Fruit fly (Drosophila melanogaster) whole organism, embryonic: ENCODE measurements around the gene Prp39.

Experiments
- Abd-B ChIP-seq: fragments of 200-800 bp; sonication (Bioruptor generic); optimal IDR thresholded peaks from 2 replicates; lab custom pipeline; 2018; ENCODE audit warnings: missing biosample characterization, mild to moderate bottlenecking, missing genetic modification characterization, moderate library complexity
- Atf6 ChIP-seq: fragments of 200-800 bp; sonication (Bioruptor generic); IDR thresholded peaks from 2 replicates; pipeline ENCODE4 v1.3.6; 2022; ENCODE audit warnings: missing biosample characterization, missing genetic modification characterization
- Bdp1 ChIP-seq: fragments of 200-800 bp; sonication (Bioruptor generic); optimal IDR thresholded peaks from 3 replicates; lab custom pipeline; 2016; ENCODE audit warnings: missing biosample characterization, missing genetic modification characterization
- CG11398 ChIP-seq: fragments of 200-800 bp; sonication (Bioruptor generic); optimal IDR thresholded peaks from 2 replicates; lab custom pipeline; 2016; ENCODE audit warnings: missing biosample characterization, missing genetic modification characterization
- CG14014 ChIP-seq: fragments of 200-800 bp; sonication (Bioruptor generic); IDR thresholded peaks from 2 replicates; pipeline ENCODE4 v1.3.6; 2022; ENCODE audit warnings: missing biosample characterization, missing genetic modification characterization
- CG18599 ChIP-seq: fragments of 200-800 bp; sonication (Bioruptor generic); optimal IDR thresholded peaks from 3 replicates; lab custom pipeline; 2017; ENCODE audit warnings: missing biosample characterization, missing genetic modification characterization, mild to moderate bottlenecking, moderate library complexity, missing genetic modification reagents
- CG2116 ChIP-seq: fragments of 200-800 bp; sonication (Bioruptor generic); optimal IDR thresholded peaks from 3 replicates; lab custom pipeline; 2018; ENCODE audit warnings: missing biosample characterization, mild to moderate bottlenecking, missing genetic modification characterization
- CG2712 ChIP-seq: fragments of 200-800 bp; optimal IDR thresholded peaks from 3 replicates; lab custom pipeline; 2019; ENCODE audit warnings: missing biosample characterization, mild to moderate bottlenecking, missing genetic modification characterization, moderate library complexity
- CG3847 ChIP-seq: fragments of 200-800 bp; sonication (Bioruptor generic); IDR thresholded peaks from 2 replicates; pipeline ENCODE4 v1.3.6; 2022; ENCODE audit warnings: missing biosample characterization, missing genetic modification characterization
- CG4328 ChIP-seq: fragments of 200-800 bp; sonication (Bioruptor generic); optimal IDR thresholded peaks from 3 replicates; lab custom pipeline; 2017; ENCODE audit warnings: missing biosample characterization, missing genetic modification reagents, missing genetic modification characterization
- CG4854 ChIP-seq: fragments of 200-800 bp; sonication (Bioruptor generic); optimal IDR thresholded peaks from 2 replicates; lab custom pipeline; 2016; ENCODE audit warnings: missing biosample characterization, missing genetic modification characterization, inconsistent platforms
- CG5953 ChIP-seq: fragments of 200-800 bp; sonication (Bioruptor generic); IDR thresholded peaks from 2 replicates; pipeline ENCODE4 v1.3.6; 2022; ENCODE audit warnings: missing biosample characterization, missing genetic modification characterization
- CG6175 ChIP-seq: fragments of 200-800 bp; sonication (Bioruptor generic); IDR thresholded peaks from 3 replicates; pipeline ENCODE4 v1.3.6; 2022; ENCODE audit warnings: missing biosample characterization, missing genetic modification characterization
- CG6272 ChIP-seq: fragments of 200-800 bp; sonication (Bioruptor generic); IDR thresholded peaks from 2 replicates; pipeline ENCODE4 v1.3.6; 2022; ENCODE audit warnings: missing biosample characterization, missing genetic modification characterization
- CG6765 ChIP-seq: fragments of 200-800 bp; sonication (Bioruptor generic); optimal IDR thresholded peaks from 3 replicates; lab custom pipeline; 2017; ENCODE audit warnings: missing biosample characterization, mild to moderate bottlenecking, missing genetic modification characterization
- CG7839 ChIP-seq: fragments of 200-800 bp; sonication (Bioruptor generic); optimal IDR thresholded peaks from 3 replicates; lab custom pipeline; 2018; ENCODE audit warnings: missing biosample characterization, mild to moderate bottlenecking, missing genetic modification characterization, moderate library complexity
- CG9727 ChIP-seq: fragments of 200-800 bp; sonication (Bioruptor generic); optimal IDR thresholded peaks from 3 replicates; lab custom pipeline; 2017; ENCODE audit warnings: missing biosample characterization, mild to moderate bottlenecking, missing genetic modification characterization
- D19A ChIP-seq: fragments of 200-800 bp; optimal IDR thresholded peaks from 3 replicates; lab custom pipeline; 2019; ENCODE audit warnings: missing biosample characterization, mild to moderate bottlenecking, missing genetic modification characterization, moderate library complexity
- Doc3 ChIP-seq: fragments of 200-800 bp; sonication (Bioruptor generic); IDR thresholded peaks from 3 replicates; pipeline ENCODE4 v1.3.6; 2022; ENCODE audit warnings: missing biosample characterization, missing genetic modification characterization; ENCODE audit not compliant: partially characterized antibody
- Dp ChIP-seq: fragments of 200-800 bp; sonication (Bioruptor generic); optimal IDR thresholded peaks from 2 replicates; lab custom pipeline; 2018; ENCODE audit warnings: missing biosample characterization, mild to moderate bottlenecking, missing genetic modification characterization, moderate library complexity
- Fer2 ChIP-seq: fragments of 200-800 bp; sonication (Bioruptor generic); optimal IDR thresholded peaks from 2 replicates; lab custom pipeline; 2018; ENCODE audit warnings: missing biosample characterization, mild to moderate bottlenecking, missing genetic modification characterization, moderate library complexity
- Fer3 ChIP-seq: fragments of 200-800 bp; sonication (Bioruptor generic); optimal IDR thresholded peaks from 2 replicates; lab custom pipeline; 2018; ENCODE audit warnings: missing biosample characterization, mild to moderate bottlenecking, missing genetic modification characterization, moderate library complexity
- Hr51 ChIP-seq, 2 experiments: fragments of 200-800 bp; sonication (Bioruptor generic); optimal IDR thresholded peaks; 2 replicates in 1 of 2; 3 replicates in 1 of 2; lab custom pipeline; 2016 to 2018; ENCODE audit warnings: missing biosample characterization in 2 of 2, missing genetic modification characterization in 2 of 2, mild to moderate bottlenecking in 1 of 2, moderate library complexity in 1 of 2
- Hr78 ChIP-seq, 2 experiments: fragments of 200-800 bp in 1 of 2; fragments of >200 bp in 1 of 2; sonication (Bioruptor generic) in 1 of 2; optimal IDR thresholded peaks; 2 replicates each; lab custom pipeline; 2017 to 2019; ENCODE audit warnings: missing biosample characterization in 2 of 2, missing genetic modification characterization in 2 of 2, mild to moderate bottlenecking in 1 of 2, moderate library complexity in 1 of 2
- Jarid2 ChIP-seq: fragments of 200-800 bp; sonication (Bioruptor generic); optimal IDR thresholded peaks from 3 replicates; lab custom pipeline; 2017; ENCODE audit warnings: mild to moderate bottlenecking, missing biosample characterization, missing genetic modification reagents, missing genetic modification characterization
- NK7.1 ChIP-seq: fragments of 200-800 bp; sonication (Bioruptor generic); optimal IDR thresholded peaks from 3 replicates; lab custom pipeline; 2016; ENCODE audit warnings: missing biosample characterization, missing genetic modification characterization
- Nf-YC ChIP-seq: fragments of 200-800 bp; optimal IDR thresholded peaks from 3 replicates; lab custom pipeline; 2019; ENCODE audit warnings: missing biosample characterization, mild to moderate bottlenecking, missing genetic modification characterization, moderate library complexity
- NfI ChIP-seq: fragments of 200-800 bp; sonication (Bioruptor generic); optimal IDR thresholded peaks from 3 replicates; lab custom pipeline; 2018; ENCODE audit warnings: missing biosample characterization, mild to moderate bottlenecking, missing genetic modification characterization, moderate library complexity
- ab ChIP-seq: fragments of 200-800 bp; sonication (Bioruptor generic); optimal IDR thresholded peaks from 2 replicates; lab custom pipeline; 2016; ENCODE audit warnings: missing biosample characterization, missing genetic modification characterization
- cad ChIP-seq: fragments of >200 bp; optimal IDR thresholded peaks from 2 replicates; lab custom pipeline; 2017; ENCODE audit warnings: missing biosample characterization, missing genetic modification characterization
- cas ChIP-seq: fragments of 200-800 bp; sonication (Bioruptor generic); IDR thresholded peaks from 2 replicates; pipeline ENCODE4 v1.3.6; 2022; ENCODE audit warnings: missing biosample characterization, missing genetic modification characterization
- cwo ChIP-seq: fragments of 200-800 bp; sonication (Bioruptor generic); optimal IDR thresholded peaks from 3 replicates; lab custom pipeline; 2017; ENCODE audit warnings: missing biosample characterization, missing genetic modification characterization, mild to moderate bottlenecking, moderate library complexity, missing genetic modification reagents
- gem ChIP-seq: fragments of 200-800 bp; sonication (Bioruptor generic); optimal IDR thresholded peaks from 2 replicates; lab custom pipeline; 2019; ENCODE audit warnings: missing biosample characterization, mild to moderate bottlenecking, missing genetic modification characterization, moderate library complexity
- gro ChIP-seq: fragments of 200-800 bp; sonication (Bioruptor generic); optimal IDR thresholded peaks from 2 replicates; lab custom pipeline; 2016; ENCODE audit warnings: missing biosample characterization, missing genetic modification characterization
- hb ChIP-seq: fragments of 200-800 bp; sonication (Bioruptor generic); IDR thresholded peaks from 3 replicates; pipeline ENCODE4 v1.3.6; 2022; ENCODE audit warnings: missing biosample characterization, missing genetic modification characterization; ENCODE audit not compliant: partially characterized antibody
- ind ChIP-seq: fragments of 200-800 bp; sonication (Bioruptor generic); optimal IDR thresholded peaks from 3 replicates; lab custom pipeline; 2016; ENCODE audit warnings: missing biosample characterization, missing genetic modification characterization
- jing ChIP-seq: fragments of 200-800 bp; sonication (Bioruptor generic); optimal IDR thresholded peaks from 2 replicates; lab custom pipeline; 2018; ENCODE audit warnings: missing biosample characterization, mild to moderate bottlenecking, missing genetic modification characterization
- klu ChIP-seq: fragments of 200-800 bp; sonication (Bioruptor generic); IDR thresholded peaks from 2 replicates; pipeline ENCODE4 v1.3.6; 2022; ENCODE audit warnings: missing biosample characterization, missing genetic modification characterization
- lmd ChIP-seq: fragments of 200-800 bp; sonication (Bioruptor generic); IDR thresholded peaks from 2 replicates; pipeline ENCODE4 v1.3.6; 2022; ENCODE audit warnings: missing biosample characterization, missing genetic modification characterization
- mld ChIP-seq: fragments of 200-800 bp; sonication (Bioruptor generic); IDR thresholded peaks from 3 replicates; pipeline ENCODE4 v1.3.6; 2022; ENCODE audit warnings: missing biosample characterization, missing genetic modification characterization; ENCODE audit not compliant: partially characterized antibody
- org-1 ChIP-seq: fragments of 200-800 bp; sonication (Bioruptor generic); optimal IDR thresholded peaks from 2 replicates; lab custom pipeline; 2017; ENCODE audit warnings: missing biosample characterization, missing genetic modification characterization
- otp ChIP-seq: fragments of 200-800 bp; sonication (Bioruptor generic); IDR thresholded peaks from 3 replicates; pipeline ENCODE4, ENCODE4 v1.3.6; 2022; ENCODE audit warnings: missing biosample characterization, missing genetic modification characterization
- ranshi ChIP-seq: fragments of 200-800 bp; sonication (Bioruptor generic); IDR thresholded peaks from 2 replicates; pipeline ENCODE4 v1.3.6; 2022; ENCODE audit warnings: missing biosample characterization, missing genetic modification characterization
- rib ChIP-seq: fragments of 200-800 bp; sonication (Bioruptor generic); IDR thresholded peaks from 2 replicates; pipeline ENCODE4 v1.3.6; 2022; ENCODE audit warnings: missing biosample characterization, missing genetic modification characterization
- sd ChIP-seq: fragments of 200-800 bp; sonication (Bioruptor generic); optimal IDR thresholded peaks from 3 replicates; lab custom pipeline; 2018; ENCODE audit warnings: missing biosample characterization, mild to moderate bottlenecking, missing genetic modification characterization, moderate library complexity
- sisA ChIP-seq: fragments of 200-800 bp; sonication (Bioruptor generic); IDR thresholded peaks from 2 replicates; pipeline ENCODE4 v1.3.6; 2022; ENCODE audit warnings: missing biosample characterization, missing genetic modification characterization
- sqz ChIP-seq: fragments of 200-800 bp; sonication (Bioruptor generic); optimal IDR thresholded peaks from 3 replicates; lab custom pipeline; 2018; ENCODE audit warnings: missing biosample characterization, mild to moderate bottlenecking, missing genetic modification characterization
- tll ChIP-seq, 2 experiments: fragments of 200-800 bp in 1 of 2; fragments of >200 bp in 1 of 2; sonication (Bioruptor generic) in 1 of 2; optimal IDR thresholded peaks; 2 replicates each; lab custom pipeline; 2017 to 2019; ENCODE audit warnings: missing biosample characterization in 2 of 2, missing genetic modification characterization in 2 of 2, mild to moderate bottlenecking in 1 of 2, moderate library complexity in 1 of 2

Prp39 gene

DNA sequence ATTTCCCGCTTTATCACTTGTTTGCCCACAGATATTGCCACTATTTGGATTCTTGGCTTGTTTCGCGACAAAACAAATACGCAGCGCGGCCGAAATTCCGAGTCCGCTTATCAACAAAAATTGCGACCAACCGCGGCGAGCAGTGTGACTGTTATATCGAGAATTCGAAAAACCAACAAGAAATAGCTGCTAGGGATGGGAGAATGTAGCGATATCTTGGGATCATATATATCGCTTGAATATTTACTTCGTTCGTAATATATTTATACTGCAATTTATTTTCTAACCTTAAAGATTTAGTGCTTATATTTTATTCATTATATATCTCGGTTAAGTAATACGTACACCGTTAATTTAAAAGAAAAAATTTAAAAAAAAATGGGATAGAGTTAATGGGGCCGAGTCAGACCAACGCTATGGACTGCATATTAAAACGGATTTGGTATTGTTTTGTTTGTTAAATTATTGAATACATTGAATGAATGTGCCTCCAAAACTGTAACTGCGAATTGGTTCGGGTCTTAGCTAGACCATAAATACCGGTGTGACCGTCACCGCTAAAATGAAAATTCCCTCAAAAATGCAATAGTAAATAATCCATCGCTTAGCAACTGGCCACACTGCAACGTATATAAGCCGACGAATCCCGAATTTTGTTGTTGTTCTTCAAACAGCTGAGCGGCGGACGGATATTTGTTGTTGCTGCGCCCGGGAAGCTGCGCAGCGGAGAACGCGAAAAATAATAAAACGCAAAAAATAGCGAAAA lies 32.9 kb downstream of the Prp39 start, which contains the start of the genes Apc and spg (continued):
- TF ChIP-seq NK7.1 (GFP tag; lab: Kevin White, UChicago): peak; percentile 27
- TF ChIP-seq CG6765 (GFP tag; lab: Kevin White, UChicago): peak; percentile 63
- no peak for TF ChIP-seq tll (GFP tag; optimal IDR thresholded peaks at IDR 0.05; lab: Kevin White, UChicago)
- TF ChIP-seq CG6272 (GFP tag; lab: Robert Waterston, UW): 0 out of 2 replicates have a peak, but pooled peaks have one; percentile 16
- peak; percentile 10 to 37 for TF ChIP-seq Hr51 (GFP tag; optimal IDR thresholded peaks at IDR 0.05; lab: Kevin White, UChicago)
- TF ChIP-seq sd (tag; lab: Kevin White, UChicago): peak; percentile 93
- TF ChIP-seq ab: no peak
- peak; percentile 39 for TF ChIP-seq sqz
- no peak for TF ChIP-seq cwo (GFP tag; lab: Kevin White, UChicago)
- TF ChIP-seq cad (GFP tag; lab: Kevin White, UChicago): peak; percentile 76
- TF ChIP-seq sisA: no peak
- peak; percentile 31 for TF ChIP-seq Bdp1 (GFP tag; lab: Kevin White, UChicago)
- peak; percentile 46 for TF ChIP-seq Nf-YC (tag; lab: Kevin White, UChicago)
- no peak for TF ChIP-seq lmd (GFP tag; lab: Robert Waterston, UW)
- TF ChIP-seq jing (GFP tag; lab: Kevin White, UChicago): no peak
- peak; percentile 29 for TF ChIP-seq Fer3
- peak; percentile 49; the same call in 1 of the 2 replicates for TF ChIP-seq CG14014 (GFP tag; lab: Robert Waterston, UW)
- TF ChIP-seq gem (tag; lab: Kevin White, UChicago): peak; percentile 50
- TF ChIP-seq Fer2 (tag; lab: Kevin White, UChicago): no peak
- peak; percentile 32 for TF ChIP-seq Dp (GFP tag; lab: Kevin White, UChicago)
- peak; percentile 68 for TF ChIP-seq Doc3
- peak; percentile 57 for TF ChIP-seq CG11398 (GFP tag; lab: Kevin White, UChicago)
- peak; percentile 50; the same call in 1 of the 2 replicates for TF ChIP-seq ranshi (GFP tag; lab: Robert Waterston, UW)
- TF ChIP-seq org-1: peak; percentile 59
- TF ChIP-seq hb (GFP tag; lab: Robert Waterston, UW): peak; percentile 53; the same call in 1 of the 3 replicates
- TF ChIP-seq Atf6 (GFP tag; lab: Robert Waterston, UW): peak; percentile 48; the same call in 1 of the 2 replicates
- TF ChIP-seq rib (GFP tag; lab: Robert Waterston, UW): peak; percentile 78
- TF ChIP-seq CG18599 (GFP tag; lab: Kevin White, UChicago): peak; percentile 44
- peak; percentile 26 for TF ChIP-seq ind (GFP tag; lab: Kevin White, UChicago)
- TF ChIP-seq CG9727 (GFP tag; lab: Kevin White, UChicago): peak; percentile 20
- TF ChIP-seq klu: no peak
- no peak for TF ChIP-seq NfI
- TF ChIP-seq Jarid2 (GFP tag; lab: Kevin White, UChicago): peak; percentile 86
- TF ChIP-seq CG4328: peak; percentile 6
- TF ChIP-seq mld (GFP tag; lab: Robert Waterston, UW): 0 out of 3 replicates have a peak, but pooled peaks have one; percentile 19
- TF ChIP-seq gro (GFP tag; lab: Kevin White, UChicago): peak; percentile 38
- no peak for TF ChIP-seq cas (GFP tag; lab: Robert Waterston, UW)
- peak; percentile 79 for TF ChIP-seq Abd-B (GFP tag; lab: Kevin White, UChicago)
- peak; percentile 8 for TF ChIP-seq CG7839 (tag; lab: Kevin White, UChicago)
- TF ChIP-seq CG2712 (tag; lab: Kevin White, UChicago): peak; percentile 45
- no peak for TF ChIP-seq CG6175 (GFP tag; lab: Robert Waterston, UW)
- TF ChIP-seq D19A (tag; lab: Kevin White, UChicago): peak; percentile 25
- TF ChIP-seq CG4854 (GFP tag; lab: Kevin White, UChicago): no peak
- peak; percentile 71 for TF ChIP-seq CG3847 (GFP tag; lab: Robert Waterston, UW)
- TF ChIP-seq otp: 0 out of 3 replicates have a peak, but pooled peaks have one; percentile 26
- TF ChIP-seq CG2116 (GFP tag; lab: Kevin White, UChicago): peak; percentile 49
- TF ChIP-seq Hr78 (GFP tag; optimal IDR thresholded peaks at IDR 0.05; lab: Kevin White, UChicago): no peak
- no peak for TF ChIP-seq CG5953
